Fruit fly (Drosophila melanogaster) whole organism, embryonic: ENCODE data around the gene CG1416.

ENCODE experiments used
- B-H1 ChIP-seq: fragments of 200-800 bp; sonication (Bioruptor generic); IDR thresholded peaks from 3 replicates; pipeline ENCODE4 v1.3.6; 2022; ENCODE audit warnings: missing biosample characterization, missing genetic modification characterization
- CG10274 ChIP-seq: fragments of 200-800 bp; sonication (Bioruptor generic); optimal IDR thresholded peaks from 3 replicates; lab custom pipeline; 2017; ENCODE audit warnings: missing biosample characterization, mild to moderate bottlenecking, missing genetic modification characterization
- CG10565 ChIP-seq: fragments of 200-800 bp; sonication (Bioruptor generic); optimal IDR thresholded peaks from 3 replicates; lab custom pipeline; 2016; ENCODE audit warnings: missing biosample characterization, mild to moderate bottlenecking, missing genetic modification characterization
- CG12155 ChIP-seq: fragments of 200-800 bp; sonication (Bioruptor generic); optimal IDR thresholded peaks from 3 replicates; lab custom pipeline; 2016; ENCODE audit warnings: missing biosample characterization, missing genetic modification characterization
- CG12391 ChIP-seq: fragments of 200-800 bp; sonication (Bioruptor generic); optimal IDR thresholded peaks from 3 replicates; lab custom pipeline; 2018; ENCODE audit warnings: missing biosample characterization, mild to moderate bottlenecking, missing genetic modification characterization, moderate library complexity
- CG12744 ChIP-seq: fragments of 200-800 bp; sonication (Bioruptor generic); optimal IDR thresholded peaks from 2 replicates; lab custom pipeline; 2016; ENCODE audit warnings: missing biosample characterization, missing genetic modification characterization
- CG1529 ChIP-seq: fragments of 200-800 bp; sonication (Bioruptor generic); optimal IDR thresholded peaks from 3 replicates; lab custom pipeline; 2018; ENCODE audit warnings: missing biosample characterization, missing genetic modification characterization
- CG16813 ChIP-seq: fragments of 200-800 bp; sonication (Bioruptor generic); IDR thresholded peaks from 3 replicates; pipeline ENCODE4 v1.3.6; 2022; ENCODE audit warnings: missing biosample characterization, missing genetic modification characterization; ENCODE audit not compliant: partially characterized antibody
- CG17361 ChIP-seq: fragments of 200-800 bp; sonication (Bioruptor generic); IDR thresholded peaks from 3 replicates; pipeline ENCODE4 v1.3.6; 2022; ENCODE audit warnings: missing biosample characterization, missing genetic modification characterization
- CG1792 ChIP-seq: fragments of 200-800 bp; sonication (Bioruptor generic); optimal IDR thresholded peaks from 2 replicates; lab custom pipeline; 2016; ENCODE audit warnings: missing biosample characterization, missing genetic modification characterization
- CG18764 ChIP-seq: fragments of 200-800 bp; sonication (Bioruptor generic); optimal IDR thresholded peaks from 3 replicates; lab custom pipeline; 2016; ENCODE audit warnings: missing biosample characterization, missing genetic modification characterization
- CG2678 ChIP-seq: fragments of 200-800 bp; sonication (Bioruptor generic); optimal IDR thresholded peaks from 3 replicates; lab custom pipeline; 2019; ENCODE audit warnings: missing biosample characterization, mild to moderate bottlenecking, missing genetic modification characterization, moderate library complexity
- CG2875 ChIP-seq: fragments of 200-800 bp; sonication (Bioruptor generic); optimal IDR thresholded peaks from 2 replicates; lab custom pipeline; 2017; ENCODE audit warnings: missing biosample characterization, mild to moderate bottlenecking, missing genetic modification characterization, missing genetic modification reagents
- CG31365 ChIP-seq: fragments of 200-800 bp; sonication (Bioruptor generic); optimal IDR thresholded peaks from 2 replicates; lab custom pipeline; 2018; ENCODE audit warnings: missing biosample characterization, mild to moderate bottlenecking, missing genetic modification characterization
- CG33213 ChIP-seq: fragments of 200-800 bp; sonication (Bioruptor generic); optimal IDR thresholded peaks from 3 replicates; lab custom pipeline; 2016; ENCODE audit warnings: missing biosample characterization, missing genetic modification characterization
- CG3838 ChIP-seq: fragments of 200-800 bp; sonication (Bioruptor generic); optimal IDR thresholded peaks from 3 replicates; lab custom pipeline; 2016; ENCODE audit warnings: missing biosample characterization, missing genetic modification characterization
- CG4360 ChIP-seq: fragments of 200-800 bp; sonication (Bioruptor generic); IDR thresholded peaks from 2 replicates; pipeline ENCODE4 v1.3.6; 2022; ENCODE audit warnings: missing biosample characterization, missing genetic modification characterization
- CG5180 ChIP-seq: fragments of 200-800 bp; sonication (Bioruptor generic); optimal IDR thresholded peaks from 3 replicates; lab custom pipeline; 2017; ENCODE audit warnings: missing biosample characterization, missing genetic modification characterization, mild to moderate bottlenecking, moderate library complexity, missing genetic modification reagents
- CG6254 ChIP-seq: fragments of 200-800 bp; sonication (Bioruptor generic); optimal IDR thresholded peaks from 3 replicates; lab custom pipeline; 2017; ENCODE audit warnings: mild to moderate bottlenecking, missing biosample characterization, missing genetic modification reagents, missing genetic modification characterization
- CG8765 ChIP-seq: fragments of 200-800 bp; sonication (Bioruptor generic); IDR thresholded peaks from 2 replicates; pipeline ENCODE4 v1.3.6; 2022; ENCODE audit warnings: missing biosample characterization, missing genetic modification characterization
- Doc2 ChIP-seq: fragments of 200-800 bp; sonication (Bioruptor generic); IDR thresholded peaks from 2 replicates; pipeline ENCODE4 v1.3.6; 2022; ENCODE audit warnings: missing biosample characterization, missing genetic modification characterization
- Doc3 ChIP-seq: fragments of 200-800 bp; sonication (Bioruptor generic); IDR thresholded peaks from 3 replicates; pipeline ENCODE4 v1.3.6; 2022; ENCODE audit warnings: missing biosample characterization, missing genetic modification characterization; ENCODE audit not compliant: partially characterized antibody
- GATAe ChIP-seq: fragments of 200-800 bp; sonication (Bioruptor generic); conservative IDR thresholded peaks from 2 replicates; pipeline ENCODE4 v1.3.6; 2022; ENCODE audit warnings: missing biosample characterization, missing genetic modification characterization
- HLH3B ChIP-seq: fragments of 200-800 bp; sonication (Bioruptor generic); IDR thresholded peaks from 2 replicates; pipeline ENCODE4 v1.3.6; 2022; ENCODE audit warnings: missing biosample characterization, missing genetic modification characterization
- Hmx ChIP-seq: fragments of 200-800 bp; sonication (Bioruptor generic); optimal IDR thresholded peaks from 2 replicates; lab custom pipeline; 2016; ENCODE audit warnings: missing biosample characterization, missing genetic modification characterization
- Hr39 ChIP-seq: fragments of >200 bp; optimal IDR thresholded peaks from 2 replicates; lab custom pipeline; 2017
- Hr51 ChIP-seq, 2 experiments: fragments of 200-800 bp; sonication (Bioruptor generic); optimal IDR thresholded peaks; 2 replicates in 1 of 2; 3 replicates in 1 of 2; lab custom pipeline; 2016 to 2018; ENCODE audit warnings: missing biosample characterization in 2 of 2, missing genetic modification characterization in 2 of 2, mild to moderate bottlenecking in 1 of 2, moderate library complexity in 1 of 2
- Nf-YB ChIP-seq: fragments of 200-800 bp; sonication (Bioruptor generic); optimal IDR thresholded peaks from 3 replicates; lab custom pipeline; 2019; ENCODE audit warnings: missing biosample characterization, mild to moderate bottlenecking, missing genetic modification characterization, moderate library complexity
- Side ChIP-seq: fragments of 200-800 bp; sonication (Bioruptor generic); optimal IDR thresholded peaks from 2 replicates; lab custom pipeline; 2016; ENCODE audit warnings: missing biosample characterization, missing genetic modification characterization
- ab ChIP-seq: fragments of 200-800 bp; sonication (Bioruptor generic); optimal IDR thresholded peaks from 2 replicates; lab custom pipeline; 2016; ENCODE audit warnings: missing biosample characterization, missing genetic modification characterization
- ase ChIP-seq: fragments of 200-800 bp; sonication (Bioruptor generic); IDR thresholded peaks from 3 replicates; pipeline ENCODE4 v1.3.6; 2022; ENCODE audit warnings: missing biosample characterization, missing genetic modification characterization
- bowl ChIP-seq: fragments of 200-800 bp; sonication (Bioruptor generic); IDR thresholded peaks from 2 replicates; pipeline ENCODE4 v1.3.6; 2022; ENCODE audit warnings: missing biosample characterization, missing genetic modification characterization
- cg ChIP-seq: fragments of 200-800 bp; sonication (Bioruptor generic); optimal IDR thresholded peaks from 3 replicates; lab custom pipeline; 2019; ENCODE audit warnings: missing biosample characterization, mild to moderate bottlenecking, missing genetic modification characterization, moderate library complexity
- dati ChIP-seq: fragments of 200-800 bp; sonication (Bioruptor generic); IDR thresholded peaks from 2 replicates; pipeline ENCODE4 v1.3.6; 2022; ENCODE audit warnings: missing biosample characterization, missing genetic modification characterization
- gcm2 ChIP-seq: fragments of 200-800 bp; sonication (Bioruptor generic); optimal IDR thresholded peaks from 2 replicates; lab custom pipeline; 2016; ENCODE audit warnings: missing biosample characterization, missing genetic modification characterization
- gsb-n ChIP-seq: fragments of 200-800 bp; sonication (Bioruptor generic); optimal IDR thresholded peaks from 3 replicates; lab custom pipeline; 2018; ENCODE audit warnings: missing biosample characterization, mild to moderate bottlenecking, missing genetic modification characterization
- ham ChIP-seq: fragments of 200-800 bp; sonication (Bioruptor generic); IDR thresholded peaks from 2 replicates; pipeline ENCODE4 v1.3.6; 2022; ENCODE audit warnings: missing biosample characterization, missing genetic modification characterization
- insv ChIP-seq, 2 experiments: fragments of 200-800 bp; sonication (Bioruptor generic); optimal IDR thresholded peaks; 3 replicates each; lab custom pipeline; 2016 to 2018; ENCODE audit warnings: missing biosample characterization in 2 of 2, missing genetic modification characterization in 2 of 2
- lmd ChIP-seq: fragments of 200-800 bp; sonication (Bioruptor generic); IDR thresholded peaks from 2 replicates; pipeline ENCODE4 v1.3.6; 2022; ENCODE audit warnings: missing biosample characterization, missing genetic modification characterization
- luna ChIP-seq: fragments of 200-800 bp; sonication (Bioruptor generic); optimal IDR thresholded peaks from 2 replicates; lab custom pipeline; 2016; ENCODE audit warnings: missing biosample characterization, missing genetic modification characterization
- mld ChIP-seq: fragments of 200-800 bp; sonication (Bioruptor generic); IDR thresholded peaks from 3 replicates; pipeline ENCODE4 v1.3.6; 2022; ENCODE audit warnings: missing biosample characterization, missing genetic modification characterization; ENCODE audit not compliant: partially characterized antibody
- phol ChIP-seq: fragments of 200-800 bp; sonication (Bioruptor generic); optimal IDR thresholded peaks from 3 replicates; lab custom pipeline; 2018; ENCODE audit warnings: missing biosample characterization, mild to moderate bottlenecking, missing genetic modification characterization, moderate library complexity
- repo ChIP-seq: fragments of 200-800 bp; sonication (Bioruptor generic); optimal IDR thresholded peaks from 2 replicates; lab custom pipeline; 2016; ENCODE audit warnings: missing biosample characterization, missing genetic modification characterization
- sisA ChIP-seq: fragments of 200-800 bp; sonication (Bioruptor generic); IDR thresholded peaks from 2 replicates; pipeline ENCODE4 v1.3.6; 2022; ENCODE audit warnings: missing biosample characterization, missing genetic modification characterization
- slou ChIP-seq: fragments of 200-800 bp; sonication (Bioruptor generic); optimal IDR thresholded peaks from 3 replicates; lab custom pipeline; 2016; ENCODE audit warnings: missing biosample characterization, missing genetic modification characterization
- sob ChIP-seq: fragments of 200-800 bp; sonication (Bioruptor generic); IDR thresholded peaks from 2 replicates; pipeline ENCODE4 v1.3.6; 2022; ENCODE audit warnings: missing biosample characterization, missing genetic modification characterization
- tin ChIP-seq: fragments of 200-800 bp; sonication (Bioruptor generic); optimal IDR thresholded peaks from 3 replicates; lab custom pipeline; 2016; ENCODE audit warnings: missing biosample characterization, missing genetic modification characterization
- wdn ChIP-seq: fragments of 200-800 bp; sonication (Bioruptor generic); IDR thresholded peaks from 2 replicates; pipeline ENCODE4 v1.3.6; 2022; ENCODE audit warnings: missing biosample characterization, missing genetic modification characterization
- yki ChIP-seq: fragments of >200 bp; optimal IDR thresholded peaks from 3 replicates; lab custom pipeline; 2018
- zen2 ChIP-seq: fragments of 200-800 bp; sonication (Bioruptor generic); IDR thresholded peaks from 3 replicates; pipeline ENCODE4 v1.3.6; 2022; ENCODE audit warnings: missing biosample characterization, missing genetic modification characterization; ENCODE audit not compliant: partially characterized antibody

Gene CG1416

DNA sequence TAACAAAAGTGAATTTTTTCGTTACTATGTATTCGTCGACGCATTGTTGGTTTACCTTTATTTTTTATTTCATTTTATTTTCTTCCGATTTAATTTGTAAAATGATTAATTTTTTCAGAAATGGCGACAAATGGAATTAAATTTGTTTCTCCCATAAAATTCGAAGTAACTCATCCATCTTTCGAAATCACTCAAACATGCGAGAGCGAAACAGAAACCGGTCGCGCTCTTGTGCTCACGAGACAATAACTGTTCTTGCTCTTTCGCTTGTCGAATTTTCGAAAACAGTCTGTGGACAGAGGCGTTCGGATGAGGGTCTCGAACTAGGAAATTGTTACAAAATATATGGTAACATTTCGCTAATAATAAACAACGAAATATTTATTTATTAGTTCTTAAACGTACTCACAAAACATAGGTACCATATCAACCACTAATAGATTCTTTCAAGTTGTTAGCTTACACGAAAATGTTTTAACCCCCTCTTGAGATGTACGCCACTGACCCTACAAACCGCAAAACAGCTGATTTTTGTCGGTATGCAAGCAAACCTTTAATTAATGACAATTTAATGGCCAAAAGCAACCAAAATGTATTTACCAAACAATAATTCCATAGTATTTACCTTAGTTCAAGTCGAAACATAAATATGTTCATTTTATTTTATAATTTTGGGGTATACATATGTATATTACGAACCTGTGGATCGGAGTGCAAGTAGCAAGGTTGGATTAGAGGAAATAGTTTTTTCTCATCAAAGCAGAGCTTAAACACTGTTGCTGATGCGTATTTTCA lies 36.9 kb downstream of the CG1416 start (continued):
- TF ChIP-seq Doc3 (GFP tag; lab: Robert Waterston, UW) (no peak), mld (GFP tag; lab: Robert Waterston, UW) (no peak), tin (GFP tag; lab: Kevin White, UChicago) (peak; percentile 97), B-H1 (GFP tag; lab: Robert Waterston, UW) (peak; percentile 95), lmd (peak; percentile 98), insv (GFP tag; optimal IDR thresholded peaks at IDR 0.05; lab: Kevin White, UChicago) (peak; percentile 17 to 80), CG16813 (no peak), Hr39 (lab: Kevin White, UChicago) (no peak), CG2875 (GFP tag; lab: Kevin White, UChicago) (peak; percentile 94), CG1792 (peak; percentile 94), wdn (GFP tag; lab: Robert Waterston, UW) (peak; percentile 97), CG18764 (GFP tag; lab: Kevin White, UChicago) (peak; percentile 95), CG5180 (GFP tag; lab: Kevin White, UChicago) (peak; percentile 87), CG1529 (peak; percentile 95), Hr51 (GFP tag; optimal IDR thresholded peaks at IDR 0.05; lab: Kevin White, UChicago) (peak; percentile 97), CG2678 (peak; percentile 98), CG10565 (GFP tag; lab: Kevin White, UChicago) (peak; percentile 80), CG12391 (peak; percentile 98), bowl (peak; percentile 91), CG17361 (peak; percentile 99), cg (GFP tag; lab: Kevin White, UChicago) (no peak), Side (GFP tag; lab: Kevin White, UChicago) (peak; percentile 96), CG12155 (GFP tag; lab: Kevin White, UChicago) (peak; percentile 95), Nf-YB (peak; percentile 85), Hmx (GFP tag; lab: Kevin White, UChicago) (peak; percentile 92), CG12744 (GFP tag; lab: Kevin White, UChicago) (peak; percentile 97), gsb-n (tag; lab: Kevin White, UChicago) (peak; percentile 97), Doc2 (GFP tag; lab: Robert Waterston, UW) (peak; percentile 87), sisA (GFP tag; lab: Robert Waterston, UW) (peak; percentile 97), CG8765 (GFP tag; lab: Robert Waterston, UW) (peak; percentile 96), CG10274 (GFP tag; lab: Kevin White, UChicago) (peak; percentile 90), repo (GFP tag; lab: Kevin White, UChicago) (peak; percentile 93), zen2 (GFP tag; lab: Robert Waterston, UW) (no peak), sob (GFP tag; lab: Robert Waterston, UW) (peak; percentile 98), CG33213 (GFP tag; lab: Kevin White, UChicago) (peak; percentile 95), ab (GFP tag; lab: Kevin White, UChicago) (peak; percentile 92), phol (tag; lab: Kevin White, UChicago) (peak; percentile 97), CG6254 (GFP tag; lab: Kevin White, UChicago) (peak; percentile 94), CG4360 (GFP tag; lab: Robert Waterston, UW) (peak; percentile 78), CG3838 (peak; percentile 92), slou (GFP tag; lab: Kevin White, UChicago) (peak; percentile 95), HLH3B (GFP tag; lab: Robert Waterston, UW) (peak; percentile 96), ham (GFP tag; lab: Robert Waterston, UW) (peak; percentile 89), gcm2 (peak; percentile 93), ase (GFP tag; lab: Robert Waterston, UW) (peak; percentile 95), dati (GFP tag; lab: Robert Waterston, UW) (peak; percentile 79), luna (peak; percentile 94), yki (lab: Kevin White, UChicago) (peak; percentile 27), GATAe (GFP tag; lab: Robert Waterston, UW) (peak; percentile 89), CG31365 (tag; lab: Kevin White, UChicago) (peak; percentile 87)
